Worm (Caenorhabditis elegans): Measurements from ENCODE around the gene AH9.1.
A peak's percentile ranks its signal among the peaks of the same experiment; 100 is the strongest.

AH9.1 gene

ce11 chrX:2242568-2243185, 4.1 kb downstream of the AH9.1 start, which contains the start of gene rpl-11.2:
TSS of gene rpl-11.2 (minus strand) at chrX:2242618.
- TF ChIP-seq tbx-11 (GFP tag; IDR thresholded peaks at IDR 0.05) (no peak), flt-1 (GFP tag; IDR thresholded peaks at IDR 0.05) (peak; percentile 57; the same call in 1 of the 2 replicates), tra-4 (tag; optimal IDR thresholded peaks at IDR 0.05) (no peak), sea-1 (GFP tag; conservative IDR thresholded peaks at IDR 0.05) (0 out of 2 replicates have a peak, but pooled peaks have one; percentile 23), aly-1 (tag; optimal IDR thresholded peaks at IDR 0.05) (no peak), tbx-37 (GFP tag; conservative IDR thresholded peaks at IDR 0.05) (peak; percentile 52; the same call in 1 of the 2 replicates), ets-7 (tag; optimal IDR thresholded peaks at IDR 0.05) (no peak), scrt-1 (GFP tag; IDR thresholded peaks at IDR 0.05) (no peak), B0310.2 (tag; optimal IDR thresholded peaks at IDR 0.05) (no peak), pes-1 (GFP tag; IDR thresholded peaks at IDR 0.05) (no peak; the same call in 1 of the 2 replicates), hnd-1 (tag; optimal IDR thresholded peaks at IDR 0.05) (no peak), ceh-36 (tag; optimal IDR thresholded peaks at IDR 0.05) (no peak), hmg-4 (GFP tag; optimal IDR thresholded peaks at IDR 0.05) (peak; percentile 79), hmbx-1 (tag; optimal IDR thresholded peaks at IDR 0.05) (peak; percentile 7), ama-1 (optimal IDR thresholded peaks at IDR 0.05) (no peak), ceh-13 (GFP tag; optimal IDR thresholded peaks at IDR 0.05) (no peak), F13C5.2 (tag; optimal IDR thresholded peaks at IDR 0.05) (peak; percentile 81)

- TF ChIP-seq pes-1 (GFP tag; IDR thresholded peaks at IDR 0.05) (no peak), hmg-4 (GFP tag; optimal IDR thresholded peaks at IDR 0.05) (no peak), ets-7 (tag; optimal IDR thresholded peaks at IDR 0.05) (no peak), aly-1 (tag; optimal IDR thresholded peaks at IDR 0.05) (no peak), tbx-11 (GFP tag; IDR thresholded peaks at IDR 0.05) (no peak), scrt-1 (GFP tag; IDR thresholded peaks at IDR 0.05) (no peak), tra-4 (tag; optimal IDR thresholded peaks at IDR 0.05) (no peak), tbx-37 (GFP tag; conservative IDR thresholded peaks at IDR 0.05) (no peak), sea-1 (GFP tag; conservative IDR thresholded peaks at IDR 0.05) (no peak), hnd-1 (tag; optimal IDR thresholded peaks at IDR 0.05) (no peak), ama-1 (optimal IDR thresholded peaks at IDR 0.05) (no peak), ceh-36 (tag; optimal IDR thresholded peaks at IDR 0.05) (no peak), B0310.2 (tag; optimal IDR thresholded peaks at IDR 0.05) (no peak), F13C5.2 (tag; optimal IDR thresholded peaks at IDR 0.05) (no peak), flt-1 (GFP tag; IDR thresholded peaks at IDR 0.05) (no peak), hmbx-1 (tag; optimal IDR thresholded peaks at IDR 0.05) (no peak)
Observed at ce11 chrX:2241147-2241798, 5.5 kb downstream of the AH9.1 start.

ce11 chrX:2237438-2237961, 9.3 kb downstream of the AH9.1 start, which contains the start of gene vha-15:
TSS of gene vha-15 (plus strand) at chrX:2237911.
- TF ChIP-seq F13C5.2 (tag; optimal IDR thresholded peaks at IDR 0.05) (peak; percentile 51), ama-1 (optimal IDR thresholded peaks at IDR 0.05) (no peak), scrt-1 (GFP tag; IDR thresholded peaks at IDR 0.05) (no peak)

ce11 chrX:2233929-2234328, 12.9 kb downstream of the AH9.1 start, which contains the start of gene T14F9.2:
TSS of gene T14F9.2 (plus strand) at chrX:2234324.
- no peak for TF ChIP-seq ets-7 (tag; optimal IDR thresholded peaks at IDR 0.05)
- no peak for TF ChIP-seq ama-1 (optimal IDR thresholded peaks at IDR 0.05)
- no peak for TF ChIP-seq flt-1 (GFP tag; IDR thresholded peaks at IDR 0.05)
- no peak for TF ChIP-seq tbx-37 (GFP tag; conservative IDR thresholded peaks at IDR 0.05)
- TF ChIP-seq B0310.2 (tag; optimal IDR thresholded peaks at IDR 0.05): no peak
- no peak for TF ChIP-seq pes-1 (GFP tag; IDR thresholded peaks at IDR 0.05)
- no peak for TF ChIP-seq hmg-4 (GFP tag; optimal IDR thresholded peaks at IDR 0.05)
- no peak for TF ChIP-seq sea-1 (GFP tag; conservative IDR thresholded peaks at IDR 0.05)
- TF ChIP-seq tra-4 (tag; optimal IDR thresholded peaks at IDR 0.05): no peak
- TF ChIP-seq hnd-1 (tag; optimal IDR thresholded peaks at IDR 0.05): no peak
- no peak for TF ChIP-seq scrt-1 (GFP tag; IDR thresholded peaks at IDR 0.05)
- no peak for TF ChIP-seq tbx-11 (GFP tag; IDR thresholded peaks at IDR 0.05)
- no peak for TF ChIP-seq hmbx-1 (tag; optimal IDR thresholded peaks at IDR 0.05)
- no peak for TF ChIP-seq aly-1 (tag; optimal IDR thresholded peaks at IDR 0.05)
- no peak for TF ChIP-seq ceh-36 (tag; optimal IDR thresholded peaks at IDR 0.05)

ce11 chrX:2231346-2231745, 15.5 kb downstream of the AH9.1 start:
- TF ChIP-seq F13C5.2 (tag; optimal IDR thresholded peaks at IDR 0.05) (no peak), scrt-1 (GFP tag; IDR thresholded peaks at IDR 0.05) (no peak), hmbx-1 (tag; optimal IDR thresholded peaks at IDR 0.05) (no peak), ceh-13 (GFP tag; optimal IDR thresholded peaks at IDR 0.05) (no peak), ets-7 (tag; optimal IDR thresholded peaks at IDR 0.05) (no peak), ceh-36 (tag; optimal IDR thresholded peaks at IDR 0.05) (no peak), flt-1 (GFP tag; IDR thresholded peaks at IDR 0.05) (no peak), hnd-1 (tag; optimal IDR thresholded peaks at IDR 0.05) (no peak), hmg-4 (GFP tag; optimal IDR thresholded peaks at IDR 0.05) (no peak), pes-1 (GFP tag; IDR thresholded peaks at IDR 0.05) (no peak), aly-1 (tag; optimal IDR thresholded peaks at IDR 0.05) (no peak)

ce11 chrX:2229305-2230172, 17.3 kb downstream of the AH9.1 start, which contains the start of gene lin-32:
TSS of gene lin-32 (minus strand) at chrX:2230122.
- no peak for TF ChIP-seq sea-1 (GFP tag; conservative IDR thresholded peaks at IDR 0.05)
- no peak for TF ChIP-seq ceh-13 (GFP tag; optimal IDR thresholded peaks at IDR 0.05)
- TF ChIP-seq scrt-1 (GFP tag; IDR thresholded peaks at IDR 0.05): no peak
- TF ChIP-seq pes-1 (GFP tag; IDR thresholded peaks at IDR 0.05): no peak
- TF ChIP-seq ets-7 (tag; optimal IDR thresholded peaks at IDR 0.05): no peak
- no peak for TF ChIP-seq flt-1 (GFP tag; IDR thresholded peaks at IDR 0.05)
- no peak for TF ChIP-seq ceh-36 (tag; optimal IDR thresholded peaks at IDR 0.05)
- no peak for TF ChIP-seq aly-1 (tag; optimal IDR thresholded peaks at IDR 0.05)
- no peak for TF ChIP-seq hnd-1 (tag; optimal IDR thresholded peaks at IDR 0.05)
- no peak for TF ChIP-seq hmg-4 (GFP tag; optimal IDR thresholded peaks at IDR 0.05)
- no peak for TF ChIP-seq tbx-11 (GFP tag; IDR thresholded peaks at IDR 0.05)
- TF ChIP-seq B0310.2 (tag; optimal IDR thresholded peaks at IDR 0.05): no peak

Measured in whole organism, early embryonic.